Worm (Caenorhabditis elegans) whole organism, L4 larva: ENCODE data around the gene hum-2.

Source experiments
- D1046.2 ChIP-seq: fragments of 200-800 bp; sonication (Bioruptor generic); IDR thresholded peaks from 2 replicates; pipeline ENCODE4 v1.3.6; 2022; ENCODE audit warnings: missing genetic modification characterization, missing compliant biosample characterization
- R02D3.7 ChIP-seq: fragments of 150-350 bp; sonication (generic microtip); optimal IDR thresholded peaks from 3 replicates; lab custom pipeline; 2014; ENCODE audit warnings: missing biosample characterization, missing genetic modification characterization
- T26A8.4 ChIP-seq: fragments of 200-800 bp; sonication (Bioruptor generic); IDR thresholded peaks from 2 replicates; pipeline ENCODE4 v1.3.6; 2022; ENCODE audit warnings: missing genetic modification characterization, missing compliant biosample characterization
- Y105C5A.15 ChIP-seq: fragments of 200-800 bp; sonication (Bioruptor generic); IDR thresholded peaks from 2 replicates; pipeline ENCODE4 v1.3.6; 2022; ENCODE audit warnings: missing genetic modification characterization, missing compliant biosample characterization
- Y48G9A.11 ChIP-seq: fragments of 200-800 bp; sonication (Bioruptor generic); IDR thresholded peaks from 2 replicates; pipeline ENCODE4 v1.3.6; 2022; ENCODE audit warnings: missing genetic modification reagents, missing genetic modification characterization, missing compliant biosample characterization
- Y5F2A.4 ChIP-seq: fragments of 200-800 bp; sonication (Bioruptor generic); optimal IDR thresholded peaks from 2 replicates; lab custom pipeline; 2018; ENCODE audit warnings: mild to moderate bottlenecking, missing genetic modification characterization, missing compliant biosample characterization
- ZK546.5 ChIP-seq, 2 experiments: sonication (generic microtip); optimal IDR thresholded peaks; 2 replicates each; lab custom pipeline; 2017; ENCODE audit warnings: missing biosample characterization in 2 of 2, missing genetic modification characterization in 2 of 2
- aha-1 ChIP-seq: fragments of 150-350 bp; peaks from one replicate; lab custom pipeline; 2014; ENCODE audit warnings: missing biosample characterization, missing genetic modification characterization
- ceh-44 ChIP-seq: fragments of 200-800 bp; sonication (Bioruptor generic); IDR thresholded peaks from 2 replicates; pipeline ENCODE4 v1.3.6; 2022; ENCODE audit warnings: missing genetic modification reagents, missing genetic modification characterization, missing compliant biosample characterization
- ceh-62 ChIP-seq: sonication (generic microtip); optimal IDR thresholded peaks from 2 replicates; lab custom pipeline; 2017; ENCODE audit warnings: missing biosample characterization, missing genetic modification characterization
- cey-2 ChIP-seq: sonication (generic microtip); optimal IDR thresholded peaks from 3 replicates; lab custom pipeline; 2017; ENCODE audit warnings: missing genetic modification characterization, mild to moderate bottlenecking, missing compliant biosample characterization, antibody characterized with exemption, borderline replicate concordance; ENCODE audit not compliant: insufficient read depth
- ctbp-1 ChIP-seq: fragments of 200-800 bp; sonication (Bioruptor generic); IDR thresholded peaks from 2 replicates; pipeline ENCODE4 v1.3.6; 2022; ENCODE audit warnings: missing genetic modification reagents, missing genetic modification characterization, missing compliant biosample characterization
- daf-12 ChIP-seq: fragments of 150-350 bp; optimal IDR thresholded peaks from 2 replicates; lab custom pipeline; 2014; ENCODE audit warnings: missing biosample characterization, missing genetic modification reagents, missing genetic modification characterization
- daf-16 ChIP-seq, 3 experiments: sonication (generic microtip); optimal IDR thresholded peaks; 2 replicates each; lab custom pipeline; 2016 to 2017; ENCODE audit warnings: missing genetic modification characterization in 3 of 3, missing genetic modification reagents in 3 of 3, mild to moderate bottlenecking in 2 of 3, missing compliant biosample characterization in 2 of 3, missing biosample characterization in 1 of 3, moderate library complexity in 1 of 3
- daf-19 ChIP-seq: fragments of 200-800 bp; sonication (Bioruptor generic); conservative IDR thresholded peaks from 2 replicates; pipeline ENCODE4 v1.3.6; 2022; ENCODE audit warnings: missing genetic modification characterization, missing compliant biosample characterization
- daf-8 ChIP-seq: fragments of 200-800 bp; sonication (Bioruptor generic); IDR thresholded peaks from 2 replicates; pipeline ENCODE4 v1.3.6; 2022; ENCODE audit warnings: missing genetic modification characterization, missing compliant biosample characterization
- dmd-6 ChIP-seq: fragments of 200-800 bp; sonication (Bioruptor generic); IDR thresholded peaks from 2 replicates; pipeline ENCODE4 v1.3.6; 2022; ENCODE audit warnings: missing genetic modification reagents, missing genetic modification characterization, missing compliant biosample characterization
- dmd-8 ChIP-seq: fragments of 200-800 bp; sonication (Bioruptor generic); IDR thresholded peaks from 2 replicates; pipeline ENCODE4 v1.3.6; 2022; ENCODE audit warnings: missing genetic modification characterization, missing compliant biosample characterization
- dmd-9 ChIP-seq: fragments of 200-800 bp; sonication (Bioruptor generic); IDR thresholded peaks from 2 replicates; pipeline ENCODE4 v1.3.6; 2022; ENCODE audit warnings: missing genetic modification reagents, missing genetic modification characterization, missing compliant biosample characterization
- dpl-1 ChIP-seq: fragments of 150-350 bp; optimal IDR thresholded peaks from 2 replicates; lab custom pipeline; 2014; ENCODE audit warnings: missing biosample characterization, missing genetic modification reagents, missing genetic modification characterization
- dve-1 ChIP-seq: sonication (generic microtip); optimal IDR thresholded peaks from 2 replicates; lab custom pipeline; 2017; ENCODE audit warnings: antibody characterized with exemption, mild to moderate bottlenecking, missing genetic modification characterization, missing compliant biosample characterization; ENCODE audit not compliant: insufficient read depth
- egl-43 ChIP-seq: fragments of 200-800 bp; sonication (Bioruptor generic); IDR thresholded peaks from 2 replicates; pipeline ENCODE4 v1.3.6; 2022; ENCODE audit warnings: missing genetic modification reagents, missing genetic modification characterization, missing compliant biosample characterization
- gei-8 ChIP-seq: fragments of 200-800 bp; sonication (Bioruptor generic); optimal IDR thresholded peaks from 2 replicates; lab custom pipeline; 2018; ENCODE audit warnings: mild to moderate bottlenecking, missing genetic modification characterization, missing compliant biosample characterization
- hlh-11 ChIP-seq: fragments of 200-800 bp; sonication (Bioruptor generic); optimal IDR thresholded peaks from 2 replicates; lab custom pipeline; 2018; ENCODE audit warnings: mild to moderate bottlenecking, missing genetic modification characterization, missing compliant biosample characterization
- hmg-1.1 ChIP-seq: fragments of 200-800 bp; sonication (Bioruptor generic); IDR thresholded peaks from 2 replicates; pipeline ENCODE4 v1.3.6; 2022; ENCODE audit warnings: missing genetic modification reagents, missing genetic modification characterization, missing compliant biosample characterization
- jun-1 ChIP-seq: fragments of 150-350 bp; optimal IDR thresholded peaks from 2 replicates; lab custom pipeline; 2014; ENCODE audit warnings: missing biosample characterization, missing genetic modification reagents, missing genetic modification characterization
- lin-1 ChIP-seq: fragments of 200-800 bp; sonication (Bioruptor generic); IDR thresholded peaks from 2 replicates; pipeline ENCODE4 v1.3.6; 2022; ENCODE audit warnings: missing genetic modification reagents, missing genetic modification characterization, missing compliant biosample characterization
- lin-15B ChIP-seq: fragments of 150-350 bp; sonication (generic microtip); optimal IDR thresholded peaks from 3 replicates; lab custom pipeline; 2014; ENCODE audit warnings: missing biosample characterization, missing genetic modification characterization
- lin-38 ChIP-seq: fragments of 200-800 bp; sonication (Bioruptor generic); IDR thresholded peaks from 2 replicates; pipeline ENCODE4 v1.3.6; 2022; ENCODE audit warnings: missing genetic modification reagents, missing genetic modification characterization, missing compliant biosample characterization
- mes-2 ChIP-seq: sonication (generic microtip); optimal IDR thresholded peaks from 2 replicates; lab custom pipeline; 2016; ENCODE audit warnings: missing genotype, mild to moderate bottlenecking, missing genetic modification characterization, missing compliant biosample characterization; ENCODE audit not compliant: poor library complexity, severe bottlenecking
- mxl-2 ChIP-seq: fragments of 200-800 bp; sonication (Bioruptor generic); conservative IDR thresholded peaks from 2 replicates; pipeline ENCODE4 v1.3.6; 2022; ENCODE audit warnings: missing genetic modification reagents, missing genetic modification characterization, missing compliant biosample characterization
- nhr-102 ChIP-seq: sonication (generic microtip); optimal IDR thresholded peaks from 2 replicates; lab custom pipeline; 2016; ENCODE audit warnings: mild to moderate bottlenecking, missing genetic modification characterization, moderate library complexity, missing compliant biosample characterization
- nhr-41 ChIP-seq: fragments of 200-800 bp; sonication (Bioruptor generic); IDR thresholded peaks from 2 replicates; pipeline ENCODE4 v1.3.6; 2022; ENCODE audit warnings: missing genetic modification reagents, missing genetic modification characterization, missing compliant biosample characterization
- nhr-42 ChIP-seq: fragments of 200-800 bp; sonication (Bioruptor generic); IDR thresholded peaks from 2 replicates; pipeline ENCODE4 v1.3.6; 2022; ENCODE audit warnings: missing genetic modification characterization, missing compliant biosample characterization
- nhr-76 ChIP-seq: fragments of 150-350 bp; optimal IDR thresholded peaks from 2 replicates; lab custom pipeline; 2014; ENCODE audit warnings: missing biosample characterization, missing genetic modification characterization
- php-3 ChIP-seq: fragments of 200-800 bp; sonication (Bioruptor generic); IDR thresholded peaks from 2 replicates; pipeline ENCODE4 v1.3.6; 2022; ENCODE audit warnings: missing genetic modification reagents, missing genetic modification characterization, missing compliant biosample characterization
- snpc-1.2 ChIP-seq: fragments of 200-800 bp; sonication (Bioruptor generic); IDR thresholded peaks from 2 replicates; pipeline ENCODE4 v1.3.6; 2022; ENCODE audit warnings: missing genetic modification reagents, missing genetic modification characterization, missing compliant biosample characterization
- spr-1 ChIP-seq: sonication (generic microtip); optimal IDR thresholded peaks from 2 replicates; lab custom pipeline; 2016; ENCODE audit warnings: mild to moderate bottlenecking, missing genetic modification characterization, missing compliant biosample characterization
- tag-97 ChIP-seq: fragments of 200-800 bp; sonication (Bioruptor generic); IDR thresholded peaks from 2 replicates; pipeline ENCODE4 v1.3.6; 2022; ENCODE audit warnings: missing genetic modification characterization, missing compliant biosample characterization
- tra-1 ChIP-seq: fragments of 200-800 bp; sonication (Bioruptor generic); IDR thresholded peaks from 2 replicates; pipeline ENCODE4 v1.3.6; 2022; ENCODE audit warnings: missing genetic modification reagents, missing genetic modification characterization, missing compliant biosample characterization
- unc-39 ChIP-seq: sonication (generic microtip); optimal IDR thresholded peaks from 2 replicates; lab custom pipeline; 2017; ENCODE audit warnings: missing biosample characterization, missing genetic modification characterization
- unc-62 ChIP-seq, 3 experiments: fragments of 150-350 bp in 1 of 3; sonication (generic microtip); optimal IDR thresholded peaks in 2 of 3; peaks in 1 of 3; 1 replicate in 1 of 3; 2 replicates in 2 of 3; lab custom pipeline; 2014 to 2017; ENCODE audit warnings: missing biosample characterization in 3 of 3, missing genetic modification characterization in 3 of 3, missing genetic modification reagents in 3 of 3, missing genotype in 1 of 3
- vab-7 ChIP-seq: fragments of 200-800 bp; sonication (Bioruptor generic); IDR thresholded peaks from 2 replicates; pipeline ENCODE4 v1.3.6; 2022; ENCODE audit warnings: missing genetic modification reagents, missing genetic modification characterization, missing compliant biosample characterization
- zag-1 ChIP-seq: fragments of 150-350 bp; optimal IDR thresholded peaks from 2 replicates; lab custom pipeline; 2014; ENCODE audit warnings: missing biosample characterization, missing genetic modification characterization
- zfp-3 ChIP-seq: fragments of 200-800 bp; sonication (Bioruptor generic); conservative IDR thresholded peaks from 2 replicates; pipeline ENCODE4 v1.3.6; 2022; ENCODE audit warnings: missing genetic modification reagents, missing genetic modification characterization, missing compliant biosample characterization
- zip-11 ChIP-seq: fragments of 200-800 bp; sonication (Bioruptor generic); IDR thresholded peaks from 2 replicates; pipeline ENCODE4 v1.3.6; 2022; ENCODE audit warnings: missing genetic modification characterization, missing compliant biosample characterization
- zip-2 ChIP-seq: fragments of 150-350 bp; optimal IDR thresholded peaks from 2 replicates; lab custom pipeline; 2014; ENCODE audit warnings: missing biosample characterization, missing genetic modification characterization
- ztf-11 ChIP-seq: fragments of 150-350 bp; optimal IDR thresholded peaks from 2 replicates; lab custom pipeline; 2014; ENCODE audit warnings: missing biosample characterization, missing genetic modification characterization

Gene hum-2

ce11 chrV:9342965-9343628 is 42.9 kb upstream of the hum-2 start:
- TF ChIP-seq spr-1 (tag; lab: Kevin White, UChicago): no peak
- peak; percentile 28; the same call in 1 of the 2 replicates for TF ChIP-seq dmd-6 (GFP tag; lab: Robert Waterston, UW)
- peak; percentile 64 for TF ChIP-seq ctbp-1 (GFP tag; lab: Robert Waterston, UW)
- TF ChIP-seq dpl-1 (GFP tag; lab: Kevin White, UChicago): no peak
- TF ChIP-seq hmg-1.1 (GFP tag; lab: Robert Waterston, UW): peak; percentile 59
- peak; percentile 81 for TF ChIP-seq D1046.2 (GFP tag; lab: Robert Waterston, UW)
- TF ChIP-seq lin-1 (GFP tag; lab: Robert Waterston, UW): peak; percentile 21
- peak; percentile 52; the same call in 1 of the 2 replicates for TF ChIP-seq php-3 (GFP tag; lab: Robert Waterston, UW)
- TF ChIP-seq Y5F2A.4 (GFP tag; lab: Kevin White, UChicago): no peak
- no peak for TF ChIP-seq ztf-11
- TF ChIP-seq R02D3.7 (tag; lab: Kevin White, UChicago): no peak
- TF ChIP-seq hlh-11: no peak
- TF ChIP-seq ZK546.5 (tag; optimal IDR thresholded peaks at IDR 0.05; lab: Kevin White, UChicago): no peak
- peak; percentile 84 for TF ChIP-seq zfp-3 (GFP tag; lab: Robert Waterston, UW)
- TF ChIP-seq dmd-8 (GFP tag; lab: Robert Waterston, UW): no peak
- no peak for TF ChIP-seq nhr-76
- 0 out of 2 replicates have a peak, but pooled peaks have one; percentile 33 for TF ChIP-seq zip-11
- no peak; the same call in 1 of the 2 replicates for TF ChIP-seq ceh-44
- TF ChIP-seq jun-1 (tag; lab: Kevin White, UChicago): no peak
- TF ChIP-seq dmd-9 (GFP tag; lab: Robert Waterston, UW): peak; percentile 56; the same call in 1 of the 2 replicates
- peak; percentile 75 for TF ChIP-seq Y48G9A.11 (GFP tag; lab: Robert Waterston, UW)
- peak in 1 of 2 experiments; percentile 91 for TF ChIP-seq unc-62 (GFP tag; optimal IDR thresholded peaks at IDR 0.05 in 1 of 2; lab: Kevin White, UChicago)
- TF ChIP-seq unc-62 (tag; optimal IDR thresholded peaks at IDR 0.05; lab: Kevin White, UChicago): no peak
- TF ChIP-seq lin-15B (tag; lab: Kevin White, UChicago): no peak
- peak; percentile 84 for TF ChIP-seq nhr-42 (GFP tag; lab: Robert Waterston, UW)
- TF ChIP-seq vab-7 (GFP tag; lab: Robert Waterston, UW): peak; percentile 69
- TF ChIP-seq snpc-1.2 (GFP tag; lab: Robert Waterston, UW): peak; percentile 69
- peak; percentile 91; the same call in 1 of the 2 replicates for TF ChIP-seq T26A8.4 (GFP tag; lab: Robert Waterston, UW)
- peak; percentile 57 for TF ChIP-seq egl-43
- TF ChIP-seq aha-1 (tag; lab: Kevin White, UChicago): peak; percentile 96
- TF ChIP-seq nhr-41 (GFP tag; lab: Robert Waterston, UW): no peak
- TF ChIP-seq gei-8 (GFP tag; lab: Kevin White, UChicago): no peak
- no peak for TF ChIP-seq mes-2 (tag; lab: Kevin White, UChicago)
- no peak for TF ChIP-seq zip-2 (tag; lab: Kevin White, UChicago)
- TF ChIP-seq nhr-102 (tag; lab: Kevin White, UChicago): no peak
- peak; percentile 9 for TF ChIP-seq dve-1 (tag; lab: Kevin White, UChicago)
- TF ChIP-seq daf-8 (GFP tag; lab: Robert Waterston, UW): no peak; the same call in 1 of the 2 replicates
- peak; percentile 80; the same call in 1 of the 2 replicates for TF ChIP-seq daf-19 (GFP tag; lab: Robert Waterston, UW)
- no peak for TF ChIP-seq zag-1 (tag; lab: Kevin White, UChicago)
- no peak for TF ChIP-seq daf-16 (GFP tag; optimal IDR thresholded peaks at IDR 0.05; lab: Kevin White, UChicago)
- no peak for TF ChIP-seq daf-16 (tag; optimal IDR thresholded peaks at IDR 0.05; lab: Kevin White, UChicago)
- no peak for TF ChIP-seq unc-39 (tag; lab: Kevin White, UChicago)
- TF ChIP-seq Y105C5A.15 (GFP tag; lab: Robert Waterston, UW): 0 out of 2 replicates have a peak, but pooled peaks have one; percentile 9
- no peak for TF ChIP-seq tag-97 (GFP tag; lab: Robert Waterston, UW)
- TF ChIP-seq ceh-62 (tag; lab: Kevin White, UChicago): no peak
- TF ChIP-seq cey-2: no peak
- TF ChIP-seq tra-1: 0 out of 2 replicates have a peak, but pooled peaks have one; percentile 25
- peak; percentile 73 for TF ChIP-seq lin-38 (GFP tag; lab: Robert Waterston, UW)
- no peak for TF ChIP-seq daf-12
- no peak for TF ChIP-seq mxl-2 (GFP tag; lab: Robert Waterston, UW)
